Fruit fly (Drosophila melanogaster) whole organism, embryonic: ENCODE data around the gene Bacc.

Experiments used
- Asciz ChIP-seq: fragments of 200-800 bp; sonication (Bioruptor generic); optimal IDR thresholded peaks from 2 replicates; lab custom pipeline; 2017; ENCODE audit warnings: missing biosample characterization, mild to moderate bottlenecking, missing genetic modification characterization, missing genetic modification reagents
- Bgb ChIP-seq: fragments of 200-800 bp; sonication (Bioruptor generic); IDR thresholded peaks from 2 replicates; pipeline ENCODE4 v1.3.6; 2022; ENCODE audit warnings: missing biosample characterization, missing genetic modification characterization; ENCODE audit not compliant: partially characterized antibody
- Blimp-1 ChIP-seq: fragments of 200-800 bp; sonication (Bioruptor generic); optimal IDR thresholded peaks from 3 replicates; lab custom pipeline; 2018; ENCODE audit warnings: missing biosample characterization, missing genetic modification characterization, mild to moderate bottlenecking, moderate library complexity, missing genetic modification reagents
- CG10959 ChIP-seq: fragments of 200-800 bp; sonication (Bioruptor generic); IDR thresholded peaks from 2 replicates; pipeline ENCODE4 v1.3.6; 2022; ENCODE audit warnings: missing biosample characterization, missing genetic modification characterization
- CG11085 ChIP-seq: fragments of 200-800 bp; sonication (Bioruptor generic); IDR thresholded peaks from 2 replicates; pipeline ENCODE4 v1.3.6; 2022; ENCODE audit warnings: missing biosample characterization, missing genetic modification characterization
- CG11093 ChIP-seq: fragments of 200-800 bp; sonication (Bioruptor generic); IDR thresholded peaks from 3 replicates; pipeline ENCODE4 v1.3.6; 2022; ENCODE audit warnings: missing biosample characterization, missing genetic modification characterization
- CG11247 ChIP-seq: fragments of 200-800 bp; sonication (Bioruptor generic); IDR thresholded peaks from 2 replicates; pipeline ENCODE4 v1.3.6; 2022; ENCODE audit warnings: missing biosample characterization, missing genetic modification characterization
- CG11456 ChIP-seq: fragments of 200-800 bp; sonication (Bioruptor generic); IDR thresholded peaks from 3 replicates; pipeline ENCODE4 v1.3.6; 2022; ENCODE audit warnings: missing biosample characterization, missing genetic modification characterization
- CG12155 ChIP-seq: fragments of 200-800 bp; sonication (Bioruptor generic); optimal IDR thresholded peaks from 3 replicates; lab custom pipeline; 2016; ENCODE audit warnings: missing biosample characterization, missing genetic modification characterization
- CG12299 ChIP-seq: fragments of 200-800 bp; sonication (Bioruptor generic); optimal IDR thresholded peaks from 2 replicates; lab custom pipeline; 2018; ENCODE audit warnings: missing biosample characterization, mild to moderate bottlenecking, missing genetic modification characterization
- CG13775 ChIP-seq: fragments of 200-800 bp; sonication (Bioruptor generic); optimal IDR thresholded peaks from 3 replicates; lab custom pipeline; 2017; ENCODE audit warnings: missing biosample characterization, mild to moderate bottlenecking, missing genetic modification characterization
- CG15479 ChIP-seq: fragments of 200-800 bp; sonication (Bioruptor generic); optimal IDR thresholded peaks from 3 replicates; lab custom pipeline; 2019; ENCODE audit warnings: missing biosample characterization, mild to moderate bottlenecking, missing genetic modification characterization, moderate library complexity
- CG17385 ChIP-seq: fragments of 200-800 bp; sonication (Bioruptor generic); optimal IDR thresholded peaks from 3 replicates; lab custom pipeline; 2018; ENCODE audit warnings: missing biosample characterization, mild to moderate bottlenecking, missing genetic modification characterization
- CG17829 ChIP-seq: fragments of 200-800 bp; optimal IDR thresholded peaks from 2 replicates; lab custom pipeline; 2019; ENCODE audit warnings: missing biosample characterization, mild to moderate bottlenecking, missing genetic modification characterization, moderate library complexity
- CG2120 ChIP-seq: fragments of 200-800 bp; sonication (Bioruptor generic); optimal IDR thresholded peaks from 3 replicates; lab custom pipeline; 2016; ENCODE audit warnings: missing biosample characterization, missing genetic modification characterization
- CG2875 ChIP-seq: fragments of 200-800 bp; sonication (Bioruptor generic); optimal IDR thresholded peaks from 2 replicates; lab custom pipeline; 2017; ENCODE audit warnings: missing biosample characterization, mild to moderate bottlenecking, missing genetic modification characterization, missing genetic modification reagents
- CG42726 ChIP-seq: fragments of 200-800 bp; sonication (Bioruptor generic); IDR thresholded peaks from 2 replicates; pipeline ENCODE4 v1.3.6; 2022; ENCODE audit warnings: missing biosample characterization, missing genetic modification characterization; ENCODE audit not compliant: partially characterized antibody
- CG4820 ChIP-seq: fragments of 200-800 bp; sonication (Bioruptor generic); optimal IDR thresholded peaks from 3 replicates; lab custom pipeline; 2016; ENCODE audit warnings: missing biosample characterization, missing genetic modification characterization
- CG5180 ChIP-seq: fragments of 200-800 bp; sonication (Bioruptor generic); optimal IDR thresholded peaks from 3 replicates; lab custom pipeline; 2017; ENCODE audit warnings: missing biosample characterization, missing genetic modification characterization, mild to moderate bottlenecking, moderate library complexity, missing genetic modification reagents
- CG7786 ChIP-seq: fragments of 200-800 bp; sonication (Bioruptor generic); optimal IDR thresholded peaks from 2 replicates; lab custom pipeline; 2016; ENCODE audit warnings: missing biosample characterization, missing genetic modification characterization
- CG7839 ChIP-seq: fragments of 200-800 bp; sonication (Bioruptor generic); optimal IDR thresholded peaks from 3 replicates; lab custom pipeline; 2018; ENCODE audit warnings: missing biosample characterization, mild to moderate bottlenecking, missing genetic modification characterization, moderate library complexity
- CG7928 ChIP-seq: fragments of 200-800 bp; sonication (Bioruptor generic); optimal IDR thresholded peaks from 2 replicates; lab custom pipeline; 2017; ENCODE audit warnings: missing biosample characterization, mild to moderate bottlenecking, missing genetic modification characterization
- CG7963 ChIP-seq: fragments of 200-800 bp; sonication (Bioruptor generic); IDR thresholded peaks from 3 replicates; pipeline ENCODE4 v1.3.6; 2022; ENCODE audit warnings: missing biosample characterization, missing genetic modification characterization; ENCODE audit not compliant: partially characterized antibody
- CG8765 ChIP-seq: fragments of 200-800 bp; sonication (Bioruptor generic); IDR thresholded peaks from 2 replicates; pipeline ENCODE4 v1.3.6; 2022; ENCODE audit warnings: missing biosample characterization, missing genetic modification characterization
- CG9609 ChIP-seq: fragments of 200-800 bp; sonication (Bioruptor generic); optimal IDR thresholded peaks from 3 replicates; lab custom pipeline; 2016; ENCODE audit warnings: missing biosample characterization, missing genetic modification characterization
- CrebB ChIP-seq: fragments of 200-800 bp; sonication (Bioruptor generic); optimal IDR thresholded peaks from 3 replicates; lab custom pipeline; 2018; ENCODE audit warnings: missing biosample characterization, mild to moderate bottlenecking, missing genetic modification characterization
- D19A ChIP-seq: fragments of 200-800 bp; optimal IDR thresholded peaks from 3 replicates; lab custom pipeline; 2019; ENCODE audit warnings: missing biosample characterization, mild to moderate bottlenecking, missing genetic modification characterization, moderate library complexity
- E2f1 ChIP-seq: fragments of 200-800 bp; sonication (Bioruptor generic); IDR thresholded peaks from 2 replicates; pipeline ENCODE4 v1.3.6; 2022; ENCODE audit warnings: missing biosample characterization, missing genetic modification characterization
- H2.0 ChIP-seq: fragments of 200-800 bp; sonication (Bioruptor generic); IDR thresholded peaks from 2 replicates; pipeline ENCODE4 v1.3.6; 2022; ENCODE audit warnings: missing biosample characterization, missing genetic modification characterization
- HLHmδ ChIP-seq: fragments of 200-800 bp; sonication (Bioruptor generic); optimal IDR thresholded peaks from 2 replicates; lab custom pipeline; 2018; ENCODE audit warnings: missing biosample characterization, mild to moderate bottlenecking, missing genetic modification characterization, moderate library complexity
- Kr ChIP-seq: fragments of 200-800 bp; sonication (Bioruptor generic); optimal IDR thresholded peaks from 2 replicates; lab custom pipeline; 2017; ENCODE audit warnings: missing biosample characterization, mild to moderate bottlenecking, missing genetic modification characterization
- PHDP ChIP-seq: fragments of 200-800 bp; sonication (Bioruptor generic); optimal IDR thresholded peaks from 3 replicates; lab custom pipeline; 2018; ENCODE audit warnings: missing biosample characterization, mild to moderate bottlenecking, missing genetic modification characterization, moderate library complexity
- Sox100B ChIP-seq: fragments of 200-800 bp; sonication (Bioruptor generic); optimal IDR thresholded peaks from 3 replicates; lab custom pipeline; 2018; ENCODE audit warnings: missing biosample characterization, mild to moderate bottlenecking, missing genetic modification characterization
- Xbp1 ChIP-seq: fragments of 200-800 bp; sonication (Bioruptor generic); optimal IDR thresholded peaks from 3 replicates; lab custom pipeline; 2016; ENCODE audit warnings: missing biosample characterization, mild to moderate bottlenecking, missing genetic modification characterization
- bbx ChIP-seq: fragments of 200-800 bp; sonication (Bioruptor generic); IDR thresholded peaks from 2 replicates; pipeline ENCODE4 v1.3.6; 2022; ENCODE audit warnings: missing biosample characterization, missing genetic modification characterization; ENCODE audit not compliant: partially characterized antibody
- br ChIP-seq: fragments of >200 bp; optimal IDR thresholded peaks from 2 replicates; lab custom pipeline; 2017
- crc ChIP-seq: fragments of 200-800 bp; sonication (Bioruptor generic); optimal IDR thresholded peaks from 2 replicates; lab custom pipeline; 2016; ENCODE audit warnings: missing biosample characterization, missing genetic modification characterization
- disco-r ChIP-seq: fragments of 200-800 bp; sonication (Bioruptor generic); optimal IDR thresholded peaks from 2 replicates; lab custom pipeline; 2016; ENCODE audit warnings: missing biosample characterization, missing genetic modification characterization
- gcm2 ChIP-seq: fragments of 200-800 bp; sonication (Bioruptor generic); optimal IDR thresholded peaks from 2 replicates; lab custom pipeline; 2016; ENCODE audit warnings: missing biosample characterization, missing genetic modification characterization
- grau ChIP-seq: fragments of 200-800 bp; optimal IDR thresholded peaks from 3 replicates; lab custom pipeline; 2019; ENCODE audit warnings: missing biosample characterization, mild to moderate bottlenecking, missing genetic modification characterization, moderate library complexity
- insv ChIP-seq, 2 experiments: fragments of 200-800 bp; sonication (Bioruptor generic); optimal IDR thresholded peaks; 3 replicates each; lab custom pipeline; 2016 to 2018; ENCODE audit warnings: missing biosample characterization in 2 of 2, missing genetic modification characterization in 2 of 2
- knrl ChIP-seq: fragments of 200-800 bp; sonication (Bioruptor generic); IDR thresholded peaks from 3 replicates; pipeline ENCODE4 v1.3.6; 2022; ENCODE audit warnings: missing biosample characterization, missing genetic modification characterization; ENCODE audit not compliant: partially characterized antibody
- nerfin-2 ChIP-seq: fragments of 200-800 bp; sonication (Bioruptor generic); IDR thresholded peaks from 2 replicates; pipeline ENCODE4 v1.3.6; 2022; ENCODE audit warnings: missing biosample characterization, missing genetic modification characterization; ENCODE audit not compliant: partially characterized antibody
- nmo ChIP-seq: fragments of 200-800 bp; sonication (Bioruptor generic); optimal IDR thresholded peaks from 2 replicates; lab custom pipeline; 2018; ENCODE audit warnings: missing biosample characterization, mild to moderate bottlenecking, missing genetic modification characterization, moderate library complexity
- org-1 ChIP-seq: fragments of 200-800 bp; sonication (Bioruptor generic); optimal IDR thresholded peaks from 2 replicates; lab custom pipeline; 2017; ENCODE audit warnings: missing biosample characterization, missing genetic modification characterization
- phol ChIP-seq: fragments of 200-800 bp; sonication (Bioruptor generic); optimal IDR thresholded peaks from 3 replicates; lab custom pipeline; 2018; ENCODE audit warnings: missing biosample characterization, mild to moderate bottlenecking, missing genetic modification characterization, moderate library complexity
- pzg ChIP-seq: fragments of 200-800 bp; sonication (Bioruptor generic); optimal IDR thresholded peaks from 3 replicates; lab custom pipeline; 2018; ENCODE audit warnings: missing biosample characterization, mild to moderate bottlenecking, missing genetic modification characterization, moderate library complexity
- tap ChIP-seq: fragments of 200-800 bp; optimal IDR thresholded peaks from 3 replicates; lab custom pipeline; 2019; ENCODE audit warnings: missing biosample characterization, mild to moderate bottlenecking, missing genetic modification characterization, moderate library complexity
- wek ChIP-seq: fragments of 200-800 bp; sonication (Bioruptor generic); optimal IDR thresholded peaks from 3 replicates; lab custom pipeline; 2018; ENCODE audit warnings: missing biosample characterization, mild to moderate bottlenecking, missing genetic modification characterization, moderate library complexity

The Bacc gene

dm6 chr2L:2765659-2766373 lies 13.6 kb downstream of the Bacc start, which contains the start of the genes Snx21 and aph-1 (continued):
- TF ChIP-seq CG5180 (GFP tag; lab: Kevin White, UChicago) (peak; percentile 74), CG7839 (peak; percentile 96), CrebB (peak; percentile 80), Sox100B (GFP tag; lab: Kevin White, UChicago) (peak; percentile 93), phol (tag; lab: Kevin White, UChicago) (peak; percentile 93), CG11085 (GFP tag; lab: Robert Waterston, UW) (peak; percentile 67), D19A (tag; lab: Kevin White, UChicago) (peak; percentile 100), insv (GFP tag; optimal IDR thresholded peaks at IDR 0.05; lab: Kevin White, UChicago) (peak in 1 of 2 experiments; percentile 68), PHDP (tag; lab: Kevin White, UChicago) (peak; percentile 94), E2f1 (peak; percentile 89), CG12299 (tag; lab: Kevin White, UChicago) (peak; percentile 85), pzg (GFP tag; lab: Kevin White, UChicago) (peak; percentile 56), wek (GFP tag; lab: Kevin White, UChicago) (peak; percentile 40), CG15479 (GFP tag; lab: Kevin White, UChicago) (no peak), grau (peak; percentile 93), CG7786 (GFP tag; lab: Kevin White, UChicago) (peak; percentile 90), CG2120 (GFP tag; lab: Kevin White, UChicago) (peak; percentile 94), CG13775 (peak; percentile 92), br (lab: Kevin White, UChicago) (no peak), CG17385 (GFP tag; lab: Kevin White, UChicago) (peak; percentile 91), H2.0 (GFP tag; lab: Robert Waterston, UW) (peak; percentile 79), crc (GFP tag; lab: Kevin White, UChicago) (peak; percentile 74), CG2875 (peak; percentile 81), CG8765 (GFP tag; lab: Robert Waterston, UW) (peak; percentile 75), gcm2 (peak; percentile 32), Blimp-1 (peak; percentile 88), tap (tag; lab: Kevin White, UChicago) (peak; percentile 85), CG42726 (GFP tag; lab: Robert Waterston, UW) (no peak), CG7928 (GFP tag; lab: Kevin White, UChicago) (peak; percentile 65), CG7963 (GFP tag; lab: Robert Waterston, UW) (no peak), bbx (GFP tag; lab: Robert Waterston, UW) (no peak), Bgb (GFP tag; lab: Robert Waterston, UW) (no peak; the same call in 1 of the 2 replicates), knrl (GFP tag; lab: Robert Waterston, UW) (no peak), CG17829 (tag; lab: Kevin White, UChicago) (peak; percentile 93), CG11247 (GFP tag; lab: Robert Waterston, UW) (peak; percentile 77), CG9609 (GFP tag; lab: Kevin White, UChicago) (peak; percentile 88), nerfin-2 (no peak), Xbp1 (peak; percentile 92), CG11456 (GFP tag; lab: Robert Waterston, UW) (peak; percentile 88), disco-r (GFP tag; lab: Kevin White, UChicago) (peak; percentile 75), CG10959 (GFP tag; lab: Robert Waterston, UW) (peak; percentile 81), CG4820 (GFP tag; lab: Kevin White, UChicago) (peak; percentile 87), HLHmδ (GFP tag; lab: Kevin White, UChicago) (peak; percentile 20), Asciz (GFP tag; lab: Kevin White, UChicago) (peak; percentile 84), org-1 (GFP tag; lab: Kevin White, UChicago) (peak; percentile 86), nmo (GFP tag; lab: Kevin White, UChicago) (peak; percentile 95), CG11093 (GFP tag; lab: Robert Waterston, UW) (peak; percentile 82), CG12155 (GFP tag; lab: Kevin White, UChicago) (peak; percentile 84), Kr (no peak)
